Worm (Caenorhabditis elegans) whole organism, L2 larva: Measurements from ENCODE around the gene vps-24.

Experiments
- C34F6.9 ChIP-seq: fragments of 150-350 bp; optimal IDR thresholded peaks from 2 replicates; lab custom pipeline; 2014; ENCODE audit warnings: missing biosample characterization, missing genetic modification characterization
- F13H6.1 ChIP-seq: sonication (generic microtip); optimal IDR thresholded peaks from 2 replicates; lab custom pipeline; 2016; ENCODE audit warnings: missing genetic modification characterization, missing compliant biosample characterization
- R02D3.7 ChIP-seq: fragments of 150-350 bp; optimal IDR thresholded peaks from 2 replicates; lab custom pipeline; 2014; ENCODE audit warnings: missing biosample characterization, missing genetic modification characterization
- Y55F3AM.14 ChIP-seq: fragments of 200-800 bp; sonication (Bioruptor generic); optimal IDR thresholded peaks from 2 replicates; lab custom pipeline; 2018; ENCODE audit warnings: mild to moderate bottlenecking, missing genetic modification characterization, missing compliant biosample characterization
- ZK546.5 ChIP-seq: sonication (generic microtip); optimal IDR thresholded peaks from 2 replicates; lab custom pipeline; 2017; ENCODE audit warnings: missing biosample characterization, missing genetic modification characterization
- alr-1 ChIP-seq: fragments of 150-350 bp; optimal IDR thresholded peaks from 2 replicates; lab custom pipeline; 2014; ENCODE audit warnings: missing biosample characterization, missing genetic modification characterization
- aly-2 ChIP-seq: fragments of 150-350 bp; optimal IDR thresholded peaks from 2 replicates; lab custom pipeline; 2014; ENCODE audit warnings: missing biosample characterization, missing genetic modification characterization
- ama-1 ChIP-seq: fragments of 150-350 bp; optimal IDR thresholded peaks from 2 replicates; lab custom pipeline; 2018; ENCODE audit warnings: inconsistent platforms
- blmp-1 ChIP-seq: sonication (generic microtip); optimal IDR thresholded peaks from 2 replicates; lab custom pipeline; 2017; ENCODE audit warnings: missing genetic modification characterization, mild to moderate bottlenecking, missing compliant biosample characterization, antibody characterized with exemption, moderate library complexity; ENCODE audit not compliant: insufficient read depth
- ceh-16 ChIP-seq: fragments of 150-350 bp; optimal IDR thresholded peaks from 2 replicates; lab custom pipeline; 2014; ENCODE audit warnings: missing biosample characterization, missing genetic modification characterization
- ceh-82 ChIP-seq: fragments of 150-350 bp; optimal IDR thresholded peaks from 2 replicates; lab custom pipeline; 2014; ENCODE audit warnings: missing biosample characterization, missing genetic modification characterization
- crh-2 ChIP-seq: sonication (generic microtip); optimal IDR thresholded peaks from 2 replicates; lab custom pipeline; 2017; ENCODE audit warnings: missing biosample characterization, missing genetic modification characterization
- dmd-4 ChIP-seq: sonication (generic microtip); optimal IDR thresholded peaks from 2 replicates; lab custom pipeline; 2017; ENCODE audit warnings: missing biosample characterization, missing genetic modification characterization
- egl-27 ChIP-seq: sonication (generic microtip); optimal IDR thresholded peaks from 3 replicates; lab custom pipeline; 2017; ENCODE audit warnings: missing biosample characterization, missing genetic modification reagents, missing genetic modification characterization
- elt-1 ChIP-seq: fragments of 150-350 bp; optimal IDR thresholded peaks from 2 replicates; lab custom pipeline; 2014; ENCODE audit warnings: missing biosample characterization, missing genetic modification characterization
- elt-3 ChIP-seq: sonication (generic microtip); optimal IDR thresholded peaks from 2 replicates; lab custom pipeline; 2017; ENCODE audit warnings: missing biosample characterization, missing genetic modification characterization
- fos-1 ChIP-seq: fragments of 150-350 bp; optimal IDR thresholded peaks from 2 replicates; lab custom pipeline; 2014; ENCODE audit warnings: missing biosample characterization, missing genetic modification characterization
- gmeb-1 ChIP-seq: fragments of 150-350 bp; optimal IDR thresholded peaks from 2 replicates; lab custom pipeline; 2014; ENCODE audit warnings: missing biosample characterization, missing genetic modification characterization
- lin-11 ChIP-seq: fragments of 150-350 bp; sonication (generic microtip); optimal IDR thresholded peaks from 2 replicates; lab custom pipeline; 2014; ENCODE audit warnings: missing biosample characterization, missing genetic modification characterization, inconsistent platforms, mixed read lengths
- lin-13 ChIP-seq: fragments of 150-350 bp; optimal IDR thresholded peaks from 2 replicates; lab custom pipeline; 2014; ENCODE audit warnings: missing biosample characterization, missing genetic modification reagents, missing genetic modification characterization
- lin-39 ChIP-seq: fragments of 150-350 bp; optimal IDR thresholded peaks from 2 replicates; lab custom pipeline; 2014; ENCODE audit warnings: missing biosample characterization, missing genetic modification reagents, missing genetic modification characterization
- lsy-2 ChIP-seq, 2 experiments: fragments of 150-350 bp in 1 of 2; sonication (generic microtip) in 1 of 2; optimal IDR thresholded peaks; 2 replicates each; lab custom pipeline; 2014 to 2017; ENCODE audit warnings: missing biosample characterization in 2 of 2, missing genetic modification characterization in 2 of 2
- mab-5 ChIP-seq: fragments of 150-350 bp; optimal IDR thresholded peaks from 2 replicates; lab custom pipeline; 2014; ENCODE audit warnings: missing biosample characterization, missing genetic modification characterization
- mbf-1 ChIP-seq: sonication (generic microtip); optimal IDR thresholded peaks from 2 replicates; lab custom pipeline; 2017; ENCODE audit warnings: missing biosample characterization, missing genetic modification characterization
- mdl-1 ChIP-seq, 2 experiments: fragments of 150-350 bp in 1 of 2; sonication (generic microtip) in 1 of 2; optimal IDR thresholded peaks; 2 replicates each; lab custom pipeline; 2017; ENCODE audit warnings: missing biosample characterization in 2 of 2, missing genetic modification characterization in 2 of 2
- nhr-10 ChIP-seq: sonication (generic microtip); optimal IDR thresholded peaks from 2 replicates; lab custom pipeline; 2017; ENCODE audit warnings: missing biosample characterization, missing genetic modification characterization
- nhr-11 ChIP-seq: fragments of 150-350 bp; optimal IDR thresholded peaks from 2 replicates; lab custom pipeline; 2014; ENCODE audit warnings: missing biosample characterization, missing genetic modification characterization
- nhr-12 ChIP-seq: fragments of 150-350 bp; optimal IDR thresholded peaks from 2 replicates; lab custom pipeline; 2014; ENCODE audit warnings: missing biosample characterization, missing genetic modification characterization
- nhr-129 ChIP-seq: fragments of 150-350 bp; optimal IDR thresholded peaks from 2 replicates; lab custom pipeline; 2014; ENCODE audit warnings: missing biosample characterization, missing genetic modification characterization
- nhr-21 ChIP-seq: fragments of 150-350 bp; optimal IDR thresholded peaks from 2 replicates; lab custom pipeline; 2014; ENCODE audit warnings: missing biosample characterization, missing genetic modification characterization
- nhr-23 ChIP-seq: fragments of 150-350 bp; optimal IDR thresholded peaks from 2 replicates; lab custom pipeline; 2014; ENCODE audit warnings: missing biosample characterization, missing genetic modification reagents, missing genetic modification characterization
- nhr-237 ChIP-seq: fragments of 150-350 bp; optimal IDR thresholded peaks from 2 replicates; lab custom pipeline; 2014; ENCODE audit warnings: missing biosample characterization, missing genetic modification characterization
- nhr-25 ChIP-seq: fragments of 150-350 bp; sonication (generic microtip); optimal IDR thresholded peaks from 3 replicates; lab custom pipeline; 2014; ENCODE audit warnings: missing biosample characterization, missing genetic modification characterization
- nhr-6 ChIP-seq: fragments of 150-350 bp; optimal IDR thresholded peaks from 2 replicates; lab custom pipeline; 2014; ENCODE audit warnings: missing biosample characterization, missing genetic modification characterization
- nhr-77 ChIP-seq: fragments of 150-350 bp; optimal IDR thresholded peaks from 2 replicates; lab custom pipeline; 2014; ENCODE audit warnings: missing biosample characterization, missing genetic modification characterization
- peb-1 ChIP-seq: fragments of 150-350 bp; optimal IDR thresholded peaks from 2 replicates; lab custom pipeline; 2014; ENCODE audit warnings: missing biosample characterization, missing genetic modification characterization
- sem-4 ChIP-seq: fragments of 150-350 bp; optimal IDR thresholded peaks from 2 replicates; lab custom pipeline; 2014; ENCODE audit warnings: missing biosample characterization, missing genetic modification reagents, missing genetic modification characterization
- skn-1 ChIP-seq: sonication (generic microtip); optimal IDR thresholded peaks from 2 replicates; lab custom pipeline; 2017; ENCODE audit warnings: missing biosample characterization, missing genetic modification characterization
- sma-3 ChIP-seq: sonication (generic microtip); optimal IDR thresholded peaks from 2 replicates; lab custom pipeline; 2016; ENCODE audit warnings: missing genetic modification reagents, missing genetic modification characterization, missing compliant biosample characterization
- sma-9 ChIP-seq, 2 experiments: fragments of 150-350 bp in 1 of 2; sonication (generic microtip) in 1 of 2; optimal IDR thresholded peaks; 2 replicates each; lab custom pipeline; 2014 to 2016; ENCODE audit warnings: missing genetic modification characterization in 2 of 2, mild to moderate bottlenecking in 1 of 2, missing biosample characterization in 1 of 2, missing compliant biosample characterization in 1 of 2, missing genetic modification reagents in 1 of 2, moderate library complexity in 1 of 2
- snpc-4 ChIP-seq: fragments of 150-350 bp; optimal IDR thresholded peaks from 2 replicates; lab custom pipeline; 2014; ENCODE audit warnings: missing biosample characterization, missing genetic modification characterization
- unc-39 ChIP-seq: fragments of 150-350 bp; optimal IDR thresholded peaks from 2 replicates; lab custom pipeline; 2014; ENCODE audit warnings: missing biosample characterization, missing genetic modification characterization
- unc-55 ChIP-seq: fragments of 150-350 bp; sonication (generic microtip); optimal IDR thresholded peaks from 3 replicates; lab custom pipeline; 2014; ENCODE audit warnings: missing biosample characterization, missing genetic modification reagents, missing genetic modification characterization
- zag-1 ChIP-seq: fragments of 150-350 bp; optimal IDR thresholded peaks from 2 replicates; lab custom pipeline; 2014; ENCODE audit warnings: missing biosample characterization, missing genetic modification characterization
- ztf-1 ChIP-seq: fragments of 200-800 bp; sonication (Bioruptor generic); conservative IDR thresholded peaks from 2 replicates; pipeline ENCODE4 v1.3.6; 2022; ENCODE audit warnings: missing genetic modification characterization, missing compliant biosample characterization
- ztf-11 ChIP-seq: sonication (generic microtip); optimal IDR thresholded peaks from 2 replicates; lab custom pipeline; 2017; ENCODE audit warnings: missing biosample characterization, missing genetic modification characterization
- ztf-4 ChIP-seq: fragments of 150-350 bp; optimal IDR thresholded peaks from 2 replicates; lab custom pipeline; 2014; ENCODE audit warnings: missing biosample characterization, missing genetic modification characterization

The vps-24 gene

DNA sequence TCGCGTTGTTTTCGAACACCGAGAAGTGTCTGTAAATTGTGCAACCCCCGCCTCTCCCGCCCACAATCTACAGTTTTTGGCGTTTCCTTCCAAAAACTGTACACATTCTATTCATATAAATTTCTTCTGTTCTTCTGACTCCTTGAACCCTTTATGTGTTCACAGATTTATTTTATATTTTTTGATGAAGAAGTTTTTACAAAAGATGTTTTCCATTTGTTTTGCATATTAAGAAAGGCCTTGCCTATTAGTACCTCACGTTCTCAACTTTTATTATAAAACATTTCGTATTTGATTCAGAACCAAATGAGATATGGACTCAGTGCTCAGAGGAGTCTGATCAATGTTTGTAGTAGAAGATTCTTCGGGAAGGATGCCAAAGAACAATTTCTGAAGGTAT is 40.5 kb upstream of the vps-24 start, which contains the start of gene ndx-3:
ndx-3 (plus strand) TSS at position 301 of the 400 bp plus-strand sequence.
- TF ChIP-seq lsy-2 (tag; optimal IDR thresholded peaks at IDR 0.05; lab: Kevin White, UChicago), result no peak
- no peak for TF ChIP-seq lin-13 (GFP tag; lab: Kevin White, UChicago)
- TF ChIP-seq R02D3.7, result no peak
- no peak for TF ChIP-seq nhr-21
- TF ChIP-seq sma-9 (GFP tag; optimal IDR thresholded peaks at IDR 0.05; lab: Kevin White, UChicago), result no peak
- no peak for TF ChIP-seq sma-9 (tag; optimal IDR thresholded peaks at IDR 0.05; lab: Kevin White, UChicago)
- no peak for TF ChIP-seq elt-1
- TF ChIP-seq, all 48 proteins: peak for 0

DNA sequence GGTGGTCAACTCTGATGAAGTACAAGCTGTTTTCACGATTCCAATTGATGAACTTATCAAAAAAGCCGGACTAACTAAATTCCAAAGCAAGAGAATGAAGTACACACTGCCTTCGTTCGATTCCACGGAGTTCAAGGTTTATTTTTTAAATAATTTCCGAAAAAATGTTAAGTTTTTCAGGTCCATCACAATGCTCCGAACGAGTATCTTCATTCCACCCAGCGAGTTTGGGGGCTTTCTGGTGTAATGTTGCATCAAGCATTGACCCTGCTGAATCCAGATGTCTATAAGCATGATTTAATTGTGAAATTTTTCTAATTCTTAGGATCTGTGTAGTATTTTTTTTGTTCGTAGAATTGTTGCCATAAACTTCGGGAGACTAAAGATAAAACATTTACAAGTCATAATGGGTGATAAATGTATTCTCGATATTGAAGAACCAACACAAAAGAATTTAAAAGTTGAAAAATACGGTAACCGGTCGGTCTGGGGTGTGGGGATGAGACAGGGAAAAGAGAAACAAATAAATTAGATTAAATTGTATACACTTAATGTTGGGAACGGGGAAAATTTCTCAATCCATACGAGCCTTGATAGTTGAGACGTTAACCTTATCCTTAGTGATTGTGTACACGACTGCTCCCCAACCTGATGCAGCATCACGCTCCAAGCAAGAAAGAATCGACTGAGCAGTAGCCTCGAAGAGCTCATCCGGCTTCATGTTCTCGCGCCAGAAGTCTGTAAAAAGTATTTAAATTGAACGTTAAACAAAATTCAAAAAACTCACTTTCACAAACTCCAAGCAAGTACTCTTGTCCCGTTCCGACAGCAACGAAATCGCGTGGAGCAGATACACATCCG is 39.5 kb upstream of the vps-24 start:
- TF ChIP-seq nhr-77 (tag; lab: Kevin White, UChicago) (no peak), F13H6.1 (tag; lab: Kevin White, UChicago) (no peak), C34F6.9 (tag; lab: Kevin White, UChicago) (no peak), blmp-1 (no peak), mbf-1 (tag; lab: Kevin White, UChicago) (no peak)

DNA sequence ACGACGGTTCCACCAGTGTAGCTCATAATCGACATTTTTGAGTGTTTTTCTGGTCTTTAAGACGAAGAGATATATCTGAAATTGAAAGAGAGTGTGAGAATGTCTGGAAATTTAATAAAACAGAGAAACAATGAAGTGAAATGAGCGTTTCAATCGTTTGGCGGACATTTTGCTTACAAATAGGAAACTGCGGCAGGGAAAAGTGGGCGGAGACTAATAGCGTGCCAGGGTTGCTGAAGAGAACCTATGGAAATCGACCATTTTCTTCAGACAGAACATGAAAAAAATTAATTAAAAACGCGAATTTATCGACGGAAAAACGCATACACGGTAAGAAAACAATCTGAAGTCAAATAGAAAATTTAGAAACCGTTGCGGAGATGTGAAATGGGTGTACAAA is 38.4 kb upstream of the vps-24 start, which contains the start of gene pbs-3:
pbs-3 (minus strand) TSS at position 75 of the 400 bp plus-strand sequence.
- TF ChIP-seq ceh-82 (tag; lab: Kevin White, UChicago) (no peak), peb-1 (tag; lab: Kevin White, UChicago) (no peak), Y55F3AM.14 (no peak), nhr-25 (tag; lab: Kevin White, UChicago) (peak; percentile 46), unc-39 (tag; lab: Kevin White, UChicago) (no peak), dmd-4 (tag; lab: Kevin White, UChicago) (no peak), ceh-16 (tag; lab: Kevin White, UChicago) (no peak), C34F6.9 (tag; lab: Kevin White, UChicago) (peak; percentile 77), nhr-6 (tag; lab: Kevin White, UChicago) (no peak), elt-1 (no peak), nhr-237 (tag; lab: Kevin White, UChicago) (no peak), fos-1 (tag; lab: Kevin White, UChicago) (peak; percentile 37), nhr-11 (tag; lab: Kevin White, UChicago) (no peak), sem-4 (tag; lab: Kevin White, UChicago) (no peak), lin-13 (GFP tag; lab: Kevin White, UChicago) (peak; percentile 76), nhr-77 (tag; lab: Kevin White, UChicago) (no peak), F13H6.1 (tag; lab: Kevin White, UChicago) (peak; percentile 13), nhr-129 (peak; percentile 84), nhr-21 (peak; percentile 41), R02D3.7 (no peak), lsy-2 (tag; optimal IDR thresholded peaks at IDR 0.05; lab: Kevin White, UChicago) (peak; percentile 22 to 76), unc-55 (GFP tag; lab: Kevin White, UChicago) (peak; percentile 79), zag-1 (tag; lab: Kevin White, UChicago) (no peak), ztf-4 (tag; lab: Kevin White, UChicago) (no peak), elt-3 (no peak), sma-3 (peak; percentile 45), lin-39 (tag; lab: Kevin White, UChicago) (no peak), lin-11 (peak; percentile 28), ZK546.5 (tag; lab: Kevin White, UChicago) (no peak), ztf-11 (tag; lab: Kevin White, UChicago) (no peak), mab-5 (tag; lab: Kevin White, UChicago) (no peak), mbf-1 (tag; lab: Kevin White, UChicago) (no peak), nhr-12 (tag; lab: Kevin White, UChicago) (no peak), nhr-23 (tag; lab: Kevin White, UChicago) (no peak), aly-2 (tag; lab: Kevin White, UChicago) (no peak), nhr-10 (tag; lab: Kevin White, UChicago) (no peak), egl-27 (tag; lab: Kevin White, UChicago) (no peak), mdl-1 (tag; optimal IDR thresholded peaks at IDR 0.05; lab: Kevin White, UChicago) (no peak), ztf-1 (GFP tag; lab: Robert Waterston, UW) (no peak), skn-1 (peak; percentile 89), snpc-4 (tag; lab: Kevin White, UChicago) (peak; percentile 33), blmp-1 (no peak), alr-1 (tag; lab: Kevin White, UChicago) (no peak), sma-9 (GFP tag; optimal IDR thresholded peaks at IDR 0.05; lab: Kevin White, UChicago) (peak; percentile 33), sma-9 (tag; optimal IDR thresholded peaks at IDR 0.05; lab: Kevin White, UChicago) (no peak), ama-1 (lab: Kevin White, UChicago) (peak; percentile 60), gmeb-1 (tag; lab: Kevin White, UChicago) (peak; percentile 25), crh-2 (tag; lab: Kevin White, UChicago) (peak; percentile 73)
